Worm (Caenorhabditis elegans) whole organism, L4 larva: ENCODE results near the gene srz-48.

Experiments
- F10B5.3 ChIP-seq: sonication (generic microtip); optimal IDR thresholded peaks from 2 replicates; lab custom pipeline; 2016; ENCODE audit warnings: mild to moderate bottlenecking, missing genetic modification characterization, missing compliant biosample characterization
- Y5F2A.4 ChIP-seq: fragments of 200-800 bp; sonication (Bioruptor generic); optimal IDR thresholded peaks from 2 replicates; lab custom pipeline; 2018; ENCODE audit warnings: mild to moderate bottlenecking, missing genetic modification characterization, missing compliant biosample characterization
- daf-8 ChIP-seq: fragments of 200-800 bp; sonication (Bioruptor generic); IDR thresholded peaks from 2 replicates; pipeline ENCODE4 v1.3.6; 2022; ENCODE audit warnings: missing genetic modification characterization, missing compliant biosample characterization
- dmd-8 ChIP-seq: fragments of 200-800 bp; sonication (Bioruptor generic); IDR thresholded peaks from 2 replicates; pipeline ENCODE4 v1.3.6; 2022; ENCODE audit warnings: missing genetic modification characterization, missing compliant biosample characterization
- lin-13 ChIP-seq: fragments of 150-350 bp; optimal IDR thresholded peaks from 2 replicates; lab custom pipeline; 2014; ENCODE audit warnings: missing biosample characterization, missing genetic modification reagents, missing genetic modification characterization
- nhr-6 ChIP-seq: fragments of 150-350 bp; optimal IDR thresholded peaks from 2 replicates; lab custom pipeline; 2014; ENCODE audit warnings: missing biosample characterization, missing genetic modification characterization

ce11 chrV:17469180-17469579 is 9.2 kb upstream of the srz-48 start, which contains the start of gene F20E11.17:
- TF ChIP-seq dmd-8 (GFP tag; lab: Robert Waterston, UW): no peak
- no peak for TF ChIP-seq daf-8 (GFP tag; lab: Robert Waterston, UW)
- no peak for TF ChIP-seq nhr-6 (tag; lab: Kevin White, UChicago)
- TF ChIP-seq Y5F2A.4 (GFP tag; lab: Kevin White, UChicago): no peak
- TF ChIP-seq lin-13: no peak
- no peak for TF ChIP-seq F10B5.3 (tag; lab: Kevin White, UChicago)
